Fruit fly (Drosophila melanogaster) whole organism, adult: ENCODE data around the gene Ank.

Source experiments
- CG11617 ChIP-seq: fragments of 200-800 bp; sonication (Bioruptor generic); optimal IDR thresholded peaks from 2 replicates; lab custom pipeline; 2017; ENCODE audit warnings: mild to moderate bottlenecking, missing biosample characterization, missing genetic modification reagents, missing genetic modification characterization
- CG12768 ChIP-seq: fragments of 200-800 bp; sonication (Bioruptor generic); optimal IDR thresholded peaks from 2 replicates; lab custom pipeline; 2017; ENCODE audit warnings: missing biosample characterization, missing genetic modification characterization, mild to moderate bottlenecking, moderate library complexity, missing genetic modification reagents
- CG14711 ChIP-seq: fragments of 200-800 bp; sonication (Bioruptor generic); optimal IDR thresholded peaks from 2 replicates; lab custom pipeline; 2018; ENCODE audit warnings: missing biosample characterization, mild to moderate bottlenecking, missing genetic modification characterization, moderate library complexity
- CG1620 ChIP-seq: fragments of 200-800 bp; sonication (Bioruptor generic); optimal IDR thresholded peaks from 2 replicates; lab custom pipeline; 2016; ENCODE audit warnings: missing biosample characterization, missing genetic modification characterization
- CG33017 ChIP-seq: fragments of 200-800 bp; sonication (Bioruptor generic); optimal IDR thresholded peaks from 2 replicates; lab custom pipeline; 2018; ENCODE audit warnings: missing biosample characterization, mild to moderate bottlenecking, missing genetic modification characterization, moderate library complexity
- CG5204 ChIP-seq: fragments of 200-800 bp; sonication (Bioruptor generic); optimal IDR thresholded peaks from 2 replicates; lab custom pipeline; 2016; ENCODE audit warnings: missing biosample characterization, missing genetic modification characterization
- CG7045 ChIP-seq: fragments of 200-800 bp; sonication (Bioruptor generic); optimal IDR thresholded peaks from 2 replicates; lab custom pipeline; 2017; ENCODE audit warnings: missing biosample characterization, mild to moderate bottlenecking, missing genetic modification characterization
- CG7101 ChIP-seq: fragments of 200-800 bp; sonication (Bioruptor generic); optimal IDR thresholded peaks from 2 replicates; lab custom pipeline; 2018; ENCODE audit warnings: missing biosample characterization, mild to moderate bottlenecking, missing genetic modification characterization, moderate library complexity
- Clk ChIP-seq: fragments of 200-800 bp; sonication (Bioruptor generic); optimal IDR thresholded peaks from 2 replicates; lab custom pipeline; 2017; ENCODE audit warnings: missing biosample characterization, missing genetic modification characterization
- Crg-1 ChIP-seq: fragments of 200-800 bp; sonication (Bioruptor generic); optimal IDR thresholded peaks from 2 replicates; lab custom pipeline; 2016; ENCODE audit warnings: missing biosample characterization, missing genetic modification characterization
- Hr96 ChIP-seq: fragments of 200-800 bp; sonication (Bioruptor generic); optimal IDR thresholded peaks from 2 replicates; lab custom pipeline; 2016; ENCODE audit warnings: missing biosample characterization, missing genetic modification characterization
- Mnt ChIP-seq: fragments of 200-800 bp; sonication (Bioruptor generic); optimal IDR thresholded peaks from 2 replicates; lab custom pipeline; 2016; ENCODE audit warnings: missing biosample characterization, mild to moderate bottlenecking, missing genetic modification characterization
- bab1 ChIP-seq: fragments of 200-800 bp; sonication (Bioruptor generic); optimal IDR thresholded peaks from 3 replicates; lab custom pipeline; 2019; ENCODE audit warnings: missing biosample characterization, mild to moderate bottlenecking, missing genetic modification characterization, moderate library complexity
- cic ChIP-seq: fragments of 200-800 bp; sonication (Bioruptor generic); optimal IDR thresholded peaks from 2 replicates; lab custom pipeline; 2017; ENCODE audit warnings: missing biosample characterization, mild to moderate bottlenecking, missing genetic modification characterization, moderate library complexity
- cnc ChIP-seq, 2 experiments: fragments of >200 bp; optimal IDR thresholded peaks; 2 replicates each; lab custom pipeline; 2017
- kay ChIP-seq: fragments of 200-800 bp; sonication (Bioruptor generic); peaks from one replicate; lab custom pipeline; 2016; ENCODE audit warnings: missing biosample characterization, missing genetic modification characterization, borderline replicate concordance
- ovo ChIP-seq: fragments of 200-800 bp; sonication (Bioruptor generic); optimal IDR thresholded peaks from 2 replicates; lab custom pipeline; 2016; ENCODE audit warnings: missing biosample characterization, missing genetic modification characterization
- pad ChIP-seq: fragments of 200-800 bp; sonication (Bioruptor generic); optimal IDR thresholded peaks from 3 replicates; lab custom pipeline; 2017; ENCODE audit warnings: missing biosample characterization, missing genetic modification characterization, mild to moderate bottlenecking, moderate library complexity, missing genetic modification reagents
- tj ChIP-seq: fragments of 200-800 bp; sonication (Bioruptor generic); optimal IDR thresholded peaks from 3 replicates; lab custom pipeline; 2017; ENCODE audit warnings: missing biosample characterization, mild to moderate bottlenecking, missing genetic modification characterization, moderate library complexity
- toe ChIP-seq: fragments of 200-800 bp; sonication (Bioruptor generic); optimal IDR thresholded peaks from 2 replicates; lab custom pipeline; 2016; ENCODE audit warnings: missing biosample characterization, missing genetic modification characterization

Ank gene

dm6 chr4:149123-149522 is 19.5 kb upstream of the Ank start:
- TF ChIP-seq cnc (optimal IDR thresholded peaks at IDR 0.05; lab: Kevin White, UChicago) (no peak), pad (GFP tag; lab: Kevin White, UChicago) (no peak), CG33017 (tag; lab: Kevin White, UChicago) (no peak), Clk (GFP tag; lab: Kevin White, UChicago) (no peak), CG12768 (no peak), CG14711 (tag; lab: Kevin White, UChicago) (no peak), tj (GFP tag; lab: Kevin White, UChicago) (no peak), Mnt (no peak), Crg-1 (GFP tag; lab: Kevin White, UChicago) (no peak), CG1620 (GFP tag; lab: Kevin White, UChicago) (no peak)

- TF ChIP-seq ovo (GFP tag; lab: Kevin White, UChicago) (no peak), CG5204 (GFP tag; lab: Kevin White, UChicago) (no peak), CG7045 (GFP tag; lab: Kevin White, UChicago) (no peak), cic (peak; percentile 19), tj (GFP tag; lab: Kevin White, UChicago) (peak; percentile 23), cnc (optimal IDR thresholded peaks at IDR 0.05; lab: Kevin White, UChicago) (no peak), CG11617 (GFP tag; lab: Kevin White, UChicago) (no peak)
Measured at dm6 chr4:135953-136352, 6.3 kb upstream of the Ank start.

DNA sequence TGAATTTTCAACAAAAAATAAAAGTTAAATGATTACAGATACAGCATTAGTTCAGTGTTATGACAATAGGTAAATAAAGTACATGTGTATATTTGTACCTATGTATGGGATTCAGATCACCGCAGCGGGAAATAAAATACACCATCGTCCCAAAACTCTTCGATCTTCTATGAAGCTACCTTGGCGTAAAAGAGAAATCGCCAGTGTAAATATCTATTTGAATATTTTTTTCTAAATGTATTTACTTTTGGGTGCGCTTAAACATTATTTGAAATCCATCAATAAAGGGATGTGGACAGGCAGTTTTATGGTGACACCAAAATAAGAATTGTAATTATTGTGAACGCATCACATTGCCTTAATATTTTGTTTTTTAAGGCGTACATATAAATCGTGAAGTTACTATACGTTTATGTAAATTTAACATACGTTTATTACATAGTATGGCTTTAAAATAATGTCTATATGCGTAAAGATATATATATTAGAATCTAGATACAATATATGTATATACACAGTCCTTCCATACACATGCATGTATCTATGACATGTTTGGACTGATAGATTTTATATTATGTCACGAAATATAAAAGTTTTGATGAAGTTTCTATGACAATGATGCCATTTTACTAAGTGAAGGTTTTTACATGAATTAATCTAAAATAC is 2.4 kb upstream of the Ank start, which contains the start of gene anne:
TSS of gene anne (plus strand) at position 263 of the 666 bp plus-strand sequence.
- TF ChIP-seq Crg-1 (GFP tag; lab: Kevin White, UChicago) (peak; percentile 16), pad (GFP tag; lab: Kevin White, UChicago) (no peak), Clk (GFP tag; lab: Kevin White, UChicago) (no peak), ovo (GFP tag; lab: Kevin White, UChicago) (peak; percentile 57), CG1620 (GFP tag; lab: Kevin White, UChicago) (peak; percentile 51), CG33017 (tag; lab: Kevin White, UChicago) (no peak), kay (GFP tag; lab: Kevin White, UChicago) (peak; percentile 57), tj (GFP tag; lab: Kevin White, UChicago) (no peak), cnc (optimal IDR thresholded peaks at IDR 0.05; lab: Kevin White, UChicago) (no peak), CG11617 (GFP tag; lab: Kevin White, UChicago) (no peak), CG12768 (peak; percentile 34), Hr96 (GFP tag; lab: Kevin White, UChicago) (no peak), Mnt (peak; percentile 38), bab1 (GFP tag; lab: Kevin White, UChicago) (no peak), CG5204 (GFP tag; lab: Kevin White, UChicago) (no peak), CG14711 (tag; lab: Kevin White, UChicago) (no peak), CG7045 (GFP tag; lab: Kevin White, UChicago) (no peak), toe (GFP tag; lab: Kevin White, UChicago) (peak; percentile 35), CG7101 (tag; lab: Kevin White, UChicago) (peak; percentile 19), cic (no peak)

DNA sequence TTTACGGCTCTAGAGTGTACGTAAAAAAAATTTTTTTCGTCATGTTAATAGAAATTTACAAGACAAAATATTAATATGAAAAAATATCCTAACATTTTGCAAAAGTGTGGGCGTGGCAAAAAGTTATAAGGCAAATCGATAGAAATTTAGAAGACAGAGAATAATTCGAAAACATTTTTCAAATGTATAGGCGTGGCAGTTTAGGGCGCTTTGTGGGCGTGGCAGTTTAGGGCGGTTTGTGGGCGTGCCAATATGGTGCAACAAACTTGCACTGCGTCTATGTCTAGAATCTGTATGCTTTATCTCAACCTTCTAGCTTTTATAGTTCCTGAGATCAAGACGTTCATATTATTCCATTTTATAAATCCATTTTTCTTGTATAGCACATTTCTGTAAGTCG is 1.3 kb upstream of the Ank start:
- TF ChIP-seq toe (GFP tag; lab: Kevin White, UChicago) = no peak
- TF ChIP-seq CG33017 (tag; lab: Kevin White, UChicago) = no peak
- TF ChIP-seq Crg-1 (GFP tag; lab: Kevin White, UChicago) = no peak
- TF ChIP-seq ovo (GFP tag; lab: Kevin White, UChicago) = no peak
- TF ChIP-seq CG7045 (GFP tag; lab: Kevin White, UChicago) = no peak
- TF ChIP-seq CG5204 (GFP tag; lab: Kevin White, UChicago) = no peak
- TF ChIP-seq bab1 (GFP tag; lab: Kevin White, UChicago) = no peak

DNA sequence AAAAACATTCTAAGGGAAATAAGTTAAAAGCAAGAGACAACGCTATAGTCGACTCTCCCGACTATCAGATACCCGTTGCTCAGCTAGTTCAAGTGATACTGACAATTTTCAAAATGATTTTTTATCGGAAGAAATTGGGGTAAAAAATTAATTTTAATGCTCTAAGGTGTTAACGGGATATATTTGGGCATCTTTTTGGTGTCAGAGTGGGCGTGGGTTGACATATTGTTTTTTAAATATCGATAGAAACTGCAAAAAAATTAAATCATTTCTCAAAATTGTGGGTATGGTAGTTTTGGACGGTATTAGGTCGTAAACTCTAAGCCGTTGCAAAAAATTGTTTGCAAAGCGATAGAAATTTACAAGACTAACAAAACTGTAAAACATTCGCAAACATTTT is 909 bp upstream of the Ank start:
- TF ChIP-seq Clk (GFP tag; lab: Kevin White, UChicago) (no peak), tj (GFP tag; lab: Kevin White, UChicago) (no peak), kay (GFP tag; lab: Kevin White, UChicago) (no peak), pad (GFP tag; lab: Kevin White, UChicago) (no peak), CG5204 (GFP tag; lab: Kevin White, UChicago) (no peak), CG7045 (GFP tag; lab: Kevin White, UChicago) (no peak), CG11617 (GFP tag; lab: Kevin White, UChicago) (no peak), CG1620 (GFP tag; lab: Kevin White, UChicago) (no peak)

DNA sequence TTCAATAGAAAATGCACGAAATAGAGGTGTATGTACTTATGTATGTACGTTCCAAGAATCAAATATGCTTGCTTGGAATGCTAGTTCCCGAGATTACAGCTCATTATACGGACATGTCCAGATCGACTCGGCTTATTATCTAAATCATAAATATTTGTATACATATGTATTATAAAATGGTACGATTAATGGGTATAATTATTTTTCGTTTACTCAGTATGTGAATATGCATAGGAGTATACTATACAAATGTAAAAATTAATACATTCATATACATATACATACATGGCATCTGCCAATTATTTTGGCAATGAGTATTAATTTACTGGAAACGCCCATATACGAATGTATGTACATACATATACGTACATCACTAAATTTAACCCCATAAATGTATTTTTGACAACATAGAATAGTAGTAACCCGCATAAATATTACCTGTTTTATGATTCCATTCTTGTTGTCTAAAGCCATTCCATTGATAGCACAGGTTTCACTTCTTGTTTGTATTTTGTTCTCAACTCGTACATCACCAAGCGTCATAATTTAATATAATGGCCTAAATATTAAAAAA is 678 bp downstream of the Ank start:
- peak; percentile 94 for TF ChIP-seq kay (GFP tag; lab: Kevin White, UChicago)
- TF ChIP-seq Hr96 (GFP tag; lab: Kevin White, UChicago) = no peak
